Worm (Caenorhabditis elegans) whole organism, L4 larva: ENCODE data around the gene msrp-5.
"Not testable (repeated sequence)": the region's sequence is repeated elsewhere in the genome, so short reads cannot be mapped to it uniquely, and the experiment has no call there.

Experiments
- F37D6.2 ChIP-seq: sonication (generic microtip); optimal IDR thresholded peaks from 2 replicates; lab custom pipeline; 2016; ENCODE audit warnings: mild to moderate bottlenecking, missing genetic modification characterization, missing compliant biosample characterization
- F49E8.2 ChIP-seq: sonication (generic microtip); optimal IDR thresholded peaks from 2 replicates; lab custom pipeline; 2016; ENCODE audit warnings: missing compliant biosample characterization, mild to moderate bottlenecking, missing genetic modification characterization, borderline replicate concordance
- T20F7.1 ChIP-seq: fragments of 200-800 bp; sonication (Bioruptor generic); optimal IDR thresholded peaks from 2 replicates; lab custom pipeline; 2018; ENCODE audit warnings: mild to moderate bottlenecking, missing genetic modification characterization, missing compliant biosample characterization
- T26A8.4 ChIP-seq: fragments of 200-800 bp; sonication (Bioruptor generic); IDR thresholded peaks from 2 replicates; pipeline ENCODE4 v1.3.6; 2022; ENCODE audit warnings: missing genetic modification characterization, missing compliant biosample characterization
- Y48G9A.11 ChIP-seq: fragments of 200-800 bp; sonication (Bioruptor generic); IDR thresholded peaks from 2 replicates; pipeline ENCODE4 v1.3.6; 2022; ENCODE audit warnings: missing genetic modification reagents, missing genetic modification characterization, missing compliant biosample characterization
- Y75B8A.6 ChIP-seq: fragments of 200-800 bp; sonication (Bioruptor generic); IDR thresholded peaks from 2 replicates; pipeline ENCODE4 v1.3.6; 2022; ENCODE audit warnings: missing genetic modification reagents, missing genetic modification characterization, missing compliant biosample characterization
- ZK546.5 ChIP-seq, 2 experiments: sonication (generic microtip); optimal IDR thresholded peaks; 2 replicates each; lab custom pipeline; 2017; ENCODE audit warnings: missing biosample characterization in 2 of 2, missing genetic modification characterization in 2 of 2
- aha-1 ChIP-seq: fragments of 150-350 bp; peaks from one replicate; lab custom pipeline; 2014; ENCODE audit warnings: missing biosample characterization, missing genetic modification characterization
- ama-1 ChIP-seq: fragments of 150-350 bp; optimal IDR thresholded peaks from 2 replicates; lab custom pipeline; 2014; ENCODE audit warnings: inconsistent platforms, mixed read lengths
- ceh-20 ChIP-seq: fragments of 200-800 bp; sonication (Bioruptor generic); IDR thresholded peaks from 2 replicates; pipeline ENCODE4 v1.3.6; 2022; ENCODE audit warnings: missing genetic modification reagents, missing genetic modification characterization, missing compliant biosample characterization
- ceh-28 ChIP-seq: fragments of 150-350 bp; optimal IDR thresholded peaks from 2 replicates; lab custom pipeline; 2014; ENCODE audit warnings: missing biosample characterization, missing genetic modification reagents, missing genetic modification characterization
- ceh-44 ChIP-seq: fragments of 200-800 bp; sonication (Bioruptor generic); IDR thresholded peaks from 2 replicates; pipeline ENCODE4 v1.3.6; 2022; ENCODE audit warnings: missing genetic modification reagents, missing genetic modification characterization, missing compliant biosample characterization
- ceh-82 ChIP-seq: sonication (generic microtip); optimal IDR thresholded peaks from 2 replicates; lab custom pipeline; 2017; ENCODE audit warnings: missing biosample characterization, missing genetic modification characterization
- daf-16 ChIP-seq, 3 experiments: sonication (generic microtip); optimal IDR thresholded peaks; 2 replicates each; lab custom pipeline; 2016 to 2017; ENCODE audit warnings: missing genetic modification characterization in 3 of 3, missing genetic modification reagents in 3 of 3, mild to moderate bottlenecking in 2 of 3, missing compliant biosample characterization in 2 of 3, missing biosample characterization in 1 of 3, moderate library complexity in 1 of 3
- dmd-8 ChIP-seq: fragments of 200-800 bp; sonication (Bioruptor generic); IDR thresholded peaks from 2 replicates; pipeline ENCODE4 v1.3.6; 2022; ENCODE audit warnings: missing genetic modification characterization, missing compliant biosample characterization
- dpl-1 ChIP-seq: fragments of 150-350 bp; optimal IDR thresholded peaks from 2 replicates; lab custom pipeline; 2014; ENCODE audit warnings: missing biosample characterization, missing genetic modification reagents, missing genetic modification characterization
- duxl-1 ChIP-seq: sonication (generic microtip); optimal IDR thresholded peaks from 2 replicates; lab custom pipeline; 2016; ENCODE audit warnings: mild to moderate bottlenecking, missing genetic modification characterization, moderate library complexity, missing compliant biosample characterization; ENCODE audit not compliant: poor library complexity
- egl-27 ChIP-seq: sonication (generic microtip); optimal IDR thresholded peaks from 3 replicates; lab custom pipeline; 2017; ENCODE audit warnings: missing biosample characterization, missing genetic modification reagents, missing genetic modification characterization
- hif-1 ChIP-seq, 2 experiments: sonication (generic microtip); optimal IDR thresholded peaks; 2 replicates each; lab custom pipeline; 2016 to 2017; ENCODE audit warnings: missing compliant biosample characterization in 2 of 2, missing genetic modification characterization in 2 of 2, missing genetic modification reagents in 2 of 2, missing genotype in 2 of 2, mild to moderate bottlenecking in 1 of 2
- jun-1 ChIP-seq: fragments of 150-350 bp; optimal IDR thresholded peaks from 2 replicates; lab custom pipeline; 2014; ENCODE audit warnings: missing biosample characterization, missing genetic modification reagents, missing genetic modification characterization
- lin-1 ChIP-seq: fragments of 200-800 bp; sonication (Bioruptor generic); IDR thresholded peaks from 2 replicates; pipeline ENCODE4 v1.3.6; 2022; ENCODE audit warnings: missing genetic modification reagents, missing genetic modification characterization, missing compliant biosample characterization
- lin-13 ChIP-seq: fragments of 150-350 bp; optimal IDR thresholded peaks from 2 replicates; lab custom pipeline; 2014; ENCODE audit warnings: missing biosample characterization, missing genetic modification reagents, missing genetic modification characterization
- lin-38 ChIP-seq: fragments of 200-800 bp; sonication (Bioruptor generic); IDR thresholded peaks from 2 replicates; pipeline ENCODE4 v1.3.6; 2022; ENCODE audit warnings: missing genetic modification reagents, missing genetic modification characterization, missing compliant biosample characterization
- madf-5 ChIP-seq, 2 experiments: fragments of 200-800 bp; sonication (Bioruptor generic); IDR thresholded peaks; 2 replicates each; pipeline ENCODE4 v1.3.6; 2022; ENCODE audit warnings: missing compliant biosample characterization in 2 of 2, missing genetic modification characterization in 2 of 2
- mep-1 ChIP-seq: fragments of 150-350 bp; sonication (generic microtip); optimal IDR thresholded peaks from 3 replicates; lab custom pipeline; 2014; ENCODE audit warnings: missing biosample characterization, missing genetic modification characterization
- mes-2 ChIP-seq: sonication (generic microtip); optimal IDR thresholded peaks from 2 replicates; lab custom pipeline; 2016; ENCODE audit warnings: missing genotype, mild to moderate bottlenecking, missing genetic modification characterization, missing compliant biosample characterization; ENCODE audit not compliant: poor library complexity, severe bottlenecking
- mxl-2 ChIP-seq: fragments of 200-800 bp; sonication (Bioruptor generic); conservative IDR thresholded peaks from 2 replicates; pipeline ENCODE4 v1.3.6; 2022; ENCODE audit warnings: missing genetic modification reagents, missing genetic modification characterization, missing compliant biosample characterization
- nhr-28 ChIP-seq: fragments of 150-350 bp; optimal IDR thresholded peaks from 2 replicates; lab custom pipeline; 2014; ENCODE audit warnings: missing biosample characterization, missing genetic modification characterization
- nhr-42 ChIP-seq: fragments of 200-800 bp; sonication (Bioruptor generic); IDR thresholded peaks from 2 replicates; pipeline ENCODE4 v1.3.6; 2022; ENCODE audit warnings: missing genetic modification characterization, missing compliant biosample characterization
- nhr-76 ChIP-seq: fragments of 150-350 bp; optimal IDR thresholded peaks from 2 replicates; lab custom pipeline; 2014; ENCODE audit warnings: missing biosample characterization, missing genetic modification characterization
- nhr-77 ChIP-seq: fragments of 150-350 bp; optimal IDR thresholded peaks from 2 replicates; lab custom pipeline; 2014; ENCODE audit warnings: missing biosample characterization, missing genetic modification characterization
- pqm-1 ChIP-seq: sonication (generic microtip); optimal IDR thresholded peaks from 2 replicates; lab custom pipeline; 2017; ENCODE audit warnings: missing biosample characterization, missing genetic modification characterization
- saeg-2 ChIP-seq: fragments of 200-800 bp; sonication (Bioruptor generic); IDR thresholded peaks from 2 replicates; pipeline ENCODE4 v1.3.6; 2022; ENCODE audit warnings: missing genetic modification reagents, missing genetic modification characterization, missing compliant biosample characterization
- skn-1 ChIP-seq: fragments of 150-350 bp; optimal IDR thresholded peaks from 2 replicates; lab custom pipeline; 2014; ENCODE audit warnings: missing biosample characterization, missing genetic modification characterization
- spr-1 ChIP-seq: sonication (generic microtip); optimal IDR thresholded peaks from 2 replicates; lab custom pipeline; 2016; ENCODE audit warnings: mild to moderate bottlenecking, missing genetic modification characterization, missing compliant biosample characterization
- tra-1 ChIP-seq: fragments of 200-800 bp; sonication (Bioruptor generic); IDR thresholded peaks from 2 replicates; pipeline ENCODE4 v1.3.6; 2022; ENCODE audit warnings: missing genetic modification reagents, missing genetic modification characterization, missing compliant biosample characterization
- unc-39 ChIP-seq: sonication (generic microtip); optimal IDR thresholded peaks from 2 replicates; lab custom pipeline; 2017; ENCODE audit warnings: missing biosample characterization, missing genetic modification characterization
- zfp-3 ChIP-seq: fragments of 200-800 bp; sonication (Bioruptor generic); conservative IDR thresholded peaks from 2 replicates; pipeline ENCODE4 v1.3.6; 2022; ENCODE audit warnings: missing genetic modification reagents, missing genetic modification characterization, missing compliant biosample characterization
- zip-11 ChIP-seq: fragments of 200-800 bp; sonication (Bioruptor generic); IDR thresholded peaks from 2 replicates; pipeline ENCODE4 v1.3.6; 2022; ENCODE audit warnings: missing genetic modification characterization, missing compliant biosample characterization
- ztf-11 ChIP-seq: fragments of 150-350 bp; optimal IDR thresholded peaks from 2 replicates; lab custom pipeline; 2014; ENCODE audit warnings: missing biosample characterization, missing genetic modification characterization

msrp-5 gene

ce11 chrII:2616634-2617033 is at the start of gene msrp-5:
Gene msrp-5, plus strand, starts transcription at chrII:2616934.
- TF ChIP-seq ztf-11 (tag; lab: Kevin White, UChicago); ceh-20 (GFP tag; lab: Robert Waterston, UW); F37D6.2 (tag; lab: Kevin White, UChicago): not testable (repeated sequence)

- peak; percentile 22 for TF ChIP-seq aha-1
These were observed 46.3 kb upstream of the msrp-5 start for ce11 chrII:2570384-2570964.

- TF ChIP-seq aha-1: peak; percentile 91
- no peak for TF ChIP-seq lin-13 (GFP tag; lab: Kevin White, UChicago)
- TF ChIP-seq ceh-28: no peak
These were observed 38.5 kb upstream of the msrp-5 start for ce11 chrII:2578216-2578615.

ce11 chrII:2583044-2583443 is 33.7 kb upstream of the msrp-5 start, which contains the start of gene sri-74:
Gene sri-74, minus strand, starts transcription at chrII:2583144.
- TF ChIP-seq ceh-44 (no peak), egl-27 (tag; lab: Kevin White, UChicago) (no peak), nhr-42 (GFP tag; lab: Robert Waterston, UW) (no peak), mes-2 (tag; lab: Kevin White, UChicago) (no peak), zip-11 (no peak), Y48G9A.11 (GFP tag; lab: Robert Waterston, UW) (no peak), T20F7.1 (no peak), ztf-11 (tag; lab: Kevin White, UChicago) (no peak), zfp-3 (GFP tag; lab: Robert Waterston, UW) (no peak), mep-1 (no peak), nhr-77 (tag; lab: Kevin White, UChicago) (no peak), dmd-8 (GFP tag; lab: Robert Waterston, UW) (no peak), tra-1 (GFP tag; lab: Robert Waterston, UW) (no peak), Y75B8A.6 (GFP tag; lab: Robert Waterston, UW) (no peak), madf-5 (GFP tag; IDR thresholded peaks at IDR 0.05; lab: Robert Waterston, UW) (no peak), lin-38 (no peak), ceh-82 (tag; lab: Kevin White, UChicago) (no peak), ZK546.5 (tag; optimal IDR thresholded peaks at IDR 0.05; lab: Kevin White, UChicago) (no peak)

- peak; percentile 9 for TF ChIP-seq aha-1
- no peak for TF ChIP-seq dpl-1 (GFP tag; lab: Kevin White, UChicago)
These were observed 31.2 kb upstream of the msrp-5 start, which contains the start of gene sri-36 for ce11 chrII:2585493-2585892. Gene sri-36, minus strand, starts transcription at chrII:2585593.

- no peak for TF ChIP-seq daf-16 (GFP tag; optimal IDR thresholded peaks at IDR 0.05; lab: Kevin White, UChicago)
- peak; percentile 13 for TF ChIP-seq daf-16 (tag; optimal IDR thresholded peaks at IDR 0.05; lab: Kevin White, UChicago)
- TF ChIP-seq skn-1 (tag; lab: Kevin White, UChicago): no peak
- TF ChIP-seq ceh-44: no peak
- no peak for TF ChIP-seq F49E8.2 (tag; lab: Kevin White, UChicago)
- TF ChIP-seq hif-1 (tag; optimal IDR thresholded peaks at IDR 0.05; lab: Kevin White, UChicago): no peak
- TF ChIP-seq T26A8.4 (GFP tag; lab: Robert Waterston, UW): no peak
- TF ChIP-seq ama-1 (lab: Kevin White, UChicago): no peak
- TF ChIP-seq jun-1 (tag; lab: Kevin White, UChicago): no peak
- no peak for TF ChIP-seq mxl-2 (GFP tag; lab: Robert Waterston, UW)
- TF ChIP-seq nhr-76 (tag; lab: Kevin White, UChicago): no peak
- TF ChIP-seq zip-11: no peak
- TF ChIP-seq pqm-1 (tag; lab: Kevin White, UChicago): peak; percentile 87
- TF ChIP-seq mes-2 (tag; lab: Kevin White, UChicago): no peak
- TF ChIP-seq duxl-1 (tag; lab: Kevin White, UChicago): no peak
- TF ChIP-seq nhr-77 (tag; lab: Kevin White, UChicago): peak; percentile 38
- TF ChIP-seq unc-39 (tag; lab: Kevin White, UChicago): no peak
- TF ChIP-seq nhr-28 (tag; lab: Kevin White, UChicago): peak; percentile 81
- 0 out of 2 replicates have a peak, but pooled peaks have one; percentile 9 for TF ChIP-seq lin-1 (GFP tag; lab: Robert Waterston, UW)
- no peak for TF ChIP-seq Y75B8A.6 (GFP tag; lab: Robert Waterston, UW)
- TF ChIP-seq spr-1: no peak
- TF ChIP-seq saeg-2 (GFP tag; lab: Robert Waterston, UW): no peak
These were observed 29.7 kb upstream of the msrp-5 start, which contains the start of the genes F33H12.7 and sri-39 for ce11 chrII:2586861-2587554. Gene F33H12.7, minus strand, starts transcription at chrII:2586911. Gene sri-39, plus strand, starts transcription at chrII:2587504.
